Worm (Caenorhabditis elegans): ENCODE results near the gene math-45.
"Not testable (repeated sequence)": the region's sequence is repeated elsewhere in the genome, so short reads cannot be mapped to it uniquely, and the experiment has no call there.

ce11 chrII:1543182-1543581 lies 25.9 kb upstream of the math-45 start, which contains the start of gene K05F6.4:
- not testable (repeated sequence) for TF ChIP-seq fos-1 (tag; optimal IDR thresholded peaks at IDR 0.05); lin-15B (tag; optimal IDR thresholded peaks at IDR 0.05); ceh-63 (GFP tag; optimal IDR thresholded peaks at IDR 0.05); nhr-11 (tag; optimal IDR thresholded peaks at IDR 0.05)
